Worm (Caenorhabditis elegans) whole organism, late embryonic: ENCODE results near the gene K11E4.6.

ENCODE experiments used
- C38D4.7 ChIP-seq: fragments of 200-800 bp; sonication (Bioruptor generic); optimal IDR thresholded peaks from 2 replicates; lab custom pipeline; 2018; ENCODE audit warnings: mild to moderate bottlenecking, missing genetic modification characterization, moderate library complexity, missing compliant biosample characterization
- F13H6.1 ChIP-seq: sonication (generic microtip); optimal IDR thresholded peaks from 2 replicates; lab custom pipeline; 2016; ENCODE audit warnings: missing genetic modification characterization, missing compliant biosample characterization
- K09A11.1 ChIP-seq: sonication (generic microtip); optimal IDR thresholded peaks from 2 replicates; lab custom pipeline; 2017; ENCODE audit warnings: antibody characterized with exemption, mild to moderate bottlenecking, missing genetic modification characterization, missing compliant biosample characterization; ENCODE audit not compliant: insufficient read depth
- T23F11.4 ChIP-seq: fragments of 200-800 bp; sonication (Bioruptor generic); optimal IDR thresholded peaks from 2 replicates; lab custom pipeline; 2018; ENCODE audit warnings: mild to moderate bottlenecking, missing genetic modification characterization, missing compliant biosample characterization
- ahr-1 ChIP-seq: sonication (generic microtip); optimal IDR thresholded peaks from 2 replicates; lab custom pipeline; 2016; ENCODE audit warnings: missing genetic modification characterization, missing compliant biosample characterization
- ama-1 ChIP-seq: fragments of 150-350 bp; optimal IDR thresholded peaks from 2 replicates; lab custom pipeline; 2014
- ceh-18 ChIP-seq: sonication (generic microtip); optimal IDR thresholded peaks from 2 replicates; lab custom pipeline; 2016; ENCODE audit warnings: missing genetic modification characterization, missing compliant biosample characterization
- ceh-24 ChIP-seq: sonication (generic microtip); optimal IDR thresholded peaks from 2 replicates; lab custom pipeline; 2016; ENCODE audit warnings: mild to moderate bottlenecking, missing genetic modification characterization, missing compliant biosample characterization
- ceh-31 ChIP-seq: sonication (generic microtip); optimal IDR thresholded peaks from 2 replicates; lab custom pipeline; 2016; ENCODE audit warnings: missing genetic modification characterization, missing compliant biosample characterization
- ceh-48 ChIP-seq: sonication (generic microtip); optimal IDR thresholded peaks from 2 replicates; lab custom pipeline; 2016; ENCODE audit warnings: missing genetic modification characterization, inconsistent platforms, missing compliant biosample characterization
- ceh-6 ChIP-seq: fragments of 200-800 bp; sonication (Bioruptor generic); optimal IDR thresholded peaks from 2 replicates; lab custom pipeline; 2018; ENCODE audit warnings: mild to moderate bottlenecking, missing genetic modification characterization, missing compliant biosample characterization
- ceh-9 ChIP-seq: sonication (generic microtip); optimal IDR thresholded peaks from 2 replicates; lab custom pipeline; 2016; ENCODE audit warnings: mild to moderate bottlenecking, missing genetic modification characterization, inconsistent platforms, missing compliant biosample characterization
- che-1 ChIP-seq: sonication (generic microtip); optimal IDR thresholded peaks from 2 replicates; lab custom pipeline; 2016; ENCODE audit warnings: mild to moderate bottlenecking, missing genetic modification characterization, missing compliant biosample characterization
- dve-1 ChIP-seq: sonication (generic microtip); optimal IDR thresholded peaks from 2 replicates; lab custom pipeline; 2017; ENCODE audit warnings: antibody characterized with exemption, mild to moderate bottlenecking, missing genetic modification characterization, missing compliant biosample characterization
- elt-2 ChIP-seq: sonication (generic microtip); optimal IDR thresholded peaks from 2 replicates; lab custom pipeline; 2016; ENCODE audit warnings: missing genetic modification reagents, missing genetic modification characterization, missing compliant biosample characterization
- fax-1 ChIP-seq: sonication (generic microtip); optimal IDR thresholded peaks from 2 replicates; lab custom pipeline; 2016; ENCODE audit warnings: missing genotype, missing genetic modification characterization, missing compliant biosample characterization
- fkh-10 ChIP-seq: fragments of 150-350 bp; optimal IDR thresholded peaks from 2 replicates; lab custom pipeline; 2014; ENCODE audit warnings: missing biosample characterization, missing genetic modification reagents, missing genetic modification characterization
- fkh-6 ChIP-seq: sonication (generic microtip); optimal IDR thresholded peaks from 2 replicates; lab custom pipeline; 2016; ENCODE audit warnings: missing genetic modification characterization, missing compliant biosample characterization
- gmeb-2 ChIP-seq: sonication (generic microtip); optimal IDR thresholded peaks from 2 replicates; lab custom pipeline; 2016; ENCODE audit warnings: missing genetic modification characterization, inconsistent platforms, missing compliant biosample characterization
- hlh-8 ChIP-seq: sonication (generic microtip); optimal IDR thresholded peaks from 2 replicates; lab custom pipeline; 2016; ENCODE audit warnings: missing genotype, missing genetic modification characterization, missing compliant biosample characterization
- lim-6 ChIP-seq: sonication (generic microtip); optimal IDR thresholded peaks from 2 replicates; lab custom pipeline; 2016; ENCODE audit warnings: missing genetic modification characterization, missing compliant biosample characterization
- lin-11 ChIP-seq: fragments of 200-800 bp; sonication (Bioruptor generic); optimal IDR thresholded peaks from 2 replicates; lab custom pipeline; 2018; ENCODE audit warnings: mild to moderate bottlenecking, missing genetic modification characterization, missing compliant biosample characterization
- mec-3 ChIP-seq: sonication (generic microtip); optimal IDR thresholded peaks from 2 replicates; lab custom pipeline; 2016; ENCODE audit warnings: borderline replicate concordance, missing genetic modification characterization, missing compliant biosample characterization
- nhr-11 ChIP-seq: fragments of 150-350 bp; optimal IDR thresholded peaks from 2 replicates; lab custom pipeline; 2014; ENCODE audit warnings: missing biosample characterization, missing genetic modification characterization
- pag-3 ChIP-seq: sonication (generic microtip); optimal IDR thresholded peaks from 2 replicates; lab custom pipeline; 2016; ENCODE audit warnings: missing compliant biosample characterization, missing genetic modification characterization, borderline replicate concordance
- pat-9 ChIP-seq: fragments of 200-800 bp; sonication (Bioruptor generic); optimal IDR thresholded peaks from 2 replicates; lab custom pipeline; 2018; ENCODE audit warnings: mild to moderate bottlenecking, missing genetic modification characterization, moderate library complexity, missing compliant biosample characterization
- pax-1 ChIP-seq: fragments of 150-350 bp; optimal IDR thresholded peaks from 2 replicates; lab custom pipeline; 2014; ENCODE audit warnings: missing biosample characterization, missing genetic modification characterization
- pros-1 ChIP-seq: fragments of 150-350 bp; optimal IDR thresholded peaks from 2 replicates; lab custom pipeline; 2014; ENCODE audit warnings: missing biosample characterization, missing genetic modification reagents, missing genetic modification characterization
- rnt-1 ChIP-seq: sonication (generic microtip); optimal IDR thresholded peaks from 2 replicates; lab custom pipeline; 2016; ENCODE audit warnings: missing genetic modification characterization, missing compliant biosample characterization
- sdc-2 ChIP-seq: sonication (generic microtip); optimal IDR thresholded peaks from 2 replicates; lab custom pipeline; 2016; ENCODE audit warnings: missing genotype, missing genetic modification characterization, missing compliant biosample characterization
- sox-2 ChIP-seq: fragments of 200-800 bp; sonication (Bioruptor generic); IDR thresholded peaks from 2 replicates; pipeline ENCODE4 v1.3.6; 2022; ENCODE audit warnings: missing genetic modification reagents, missing genetic modification characterization, missing compliant biosample characterization
- syd-9 ChIP-seq: sonication (generic microtip); optimal IDR thresholded peaks from 2 replicates; lab custom pipeline; 2016; ENCODE audit warnings: mild to moderate bottlenecking, missing genetic modification characterization, moderate library complexity, missing compliant biosample characterization
- tbx-2 ChIP-seq: sonication (generic microtip); optimal IDR thresholded peaks from 2 replicates; lab custom pipeline; 2016; ENCODE audit warnings: missing genetic modification characterization, missing compliant biosample characterization
- ttx-3 ChIP-seq: sonication (generic microtip); optimal IDR thresholded peaks from 2 replicates; lab custom pipeline; 2016; ENCODE audit warnings: missing genetic modification reagents, missing genetic modification characterization, missing compliant biosample characterization
- unc-42 ChIP-seq: sonication (generic microtip); optimal IDR thresholded peaks from 2 replicates; lab custom pipeline; 2016; ENCODE audit warnings: missing genotype, missing genetic modification characterization, missing compliant biosample characterization

The K11E4.6 gene

DNA sequence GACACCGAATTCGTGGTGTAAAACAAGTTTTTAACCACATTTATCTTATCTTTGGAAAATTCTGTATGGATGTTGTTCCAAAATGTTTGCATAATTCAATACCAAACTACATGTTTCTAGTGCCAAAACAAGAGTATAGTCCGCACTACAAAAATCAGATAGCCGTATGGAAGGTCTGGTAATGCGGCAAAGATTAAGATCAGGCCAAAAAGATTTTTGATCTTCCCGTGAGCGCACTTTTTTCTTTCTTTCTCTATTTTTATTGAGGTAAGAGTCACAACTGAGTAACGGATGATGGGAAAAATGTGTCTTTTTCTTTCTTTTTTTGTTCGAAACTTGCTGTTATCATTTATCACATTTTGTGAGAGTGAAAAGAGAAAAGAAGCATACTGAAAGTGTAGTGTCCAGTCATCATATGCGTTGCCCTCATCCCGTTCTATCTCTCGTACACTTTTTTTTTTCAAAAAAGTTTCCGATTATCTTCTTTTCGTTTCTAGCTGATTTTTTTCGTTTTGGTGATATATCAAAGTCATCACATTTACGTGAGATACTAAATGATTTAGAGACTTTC, 20.2 kb downstream of the K11E4.6 start:
- no peak for TF ChIP-seq unc-42 (tag; lab: Kevin White, UChicago)
- peak; percentile 50 for TF ChIP-seq ceh-18 (tag; lab: Kevin White, UChicago)
- TF ChIP-seq, all 69 proteins: peak for 1

- TF ChIP-seq ceh-9 (tag; lab: Kevin White, UChicago): no peak
- no peak for TF ChIP-seq elt-2 (tag; lab: Kevin White, UChicago)
- no peak for TF ChIP-seq rnt-1 (tag; lab: Kevin White, UChicago)
- TF ChIP-seq tbx-2 (tag; lab: Kevin White, UChicago): no peak
- TF ChIP-seq ceh-48: no peak
- no peak for TF ChIP-seq che-1
- no peak for TF ChIP-seq lin-11 (tag; lab: Kevin White, UChicago)
- TF ChIP-seq ceh-6: no peak
- no peak for TF ChIP-seq fkh-6
- TF ChIP-seq ceh-31 (tag; lab: Kevin White, UChicago): no peak
- no peak for TF ChIP-seq ahr-1 (tag; lab: Kevin White, UChicago)
- TF ChIP-seq pag-3 (tag; lab: Kevin White, UChicago): no peak
- no peak for TF ChIP-seq mec-3 (tag; lab: Kevin White, UChicago)
- TF ChIP-seq lim-6: no peak
- TF ChIP-seq pros-1 (tag; lab: Kevin White, UChicago): no peak
- no peak for TF ChIP-seq C38D4.7 (GFP tag; lab: Kevin White, UChicago)
- TF ChIP-seq dve-1 (tag; lab: Kevin White, UChicago): no peak
- TF ChIP-seq T23F11.4: no peak
These were observed 21.1 kb downstream of the K11E4.6 start for ce11 chrX:13745558-13745957.

ce11 chrX:13746231-13746630, 21.8 kb downstream of the K11E4.6 start:
- no peak for TF ChIP-seq sox-2 (GFP tag; lab: Robert Waterston, UW)
- TF ChIP-seq K09A11.1: no peak
- TF ChIP-seq fkh-10: no peak
- no peak for TF ChIP-seq C38D4.7 (GFP tag; lab: Kevin White, UChicago)
- TF ChIP-seq mec-3 (tag; lab: Kevin White, UChicago): no peak
- TF ChIP-seq hlh-8 (tag; lab: Kevin White, UChicago): no peak
- no peak for TF ChIP-seq ama-1 (lab: Kevin White, UChicago)
- TF ChIP-seq syd-9 (tag; lab: Kevin White, UChicago): no peak
- TF ChIP-seq T23F11.4: no peak
- no peak for TF ChIP-seq ceh-9 (tag; lab: Kevin White, UChicago)
- no peak for TF ChIP-seq pax-1 (tag; lab: Kevin White, UChicago)
- TF ChIP-seq fax-1 (tag; lab: Kevin White, UChicago): no peak
- no peak for TF ChIP-seq nhr-11 (tag; lab: Kevin White, UChicago)
- TF ChIP-seq F13H6.1 (tag; lab: Kevin White, UChicago): no peak
- TF ChIP-seq rnt-1 (tag; lab: Kevin White, UChicago): no peak
- TF ChIP-seq ceh-24 (tag; lab: Kevin White, UChicago): no peak
- no peak for TF ChIP-seq ttx-3 (tag; lab: Kevin White, UChicago)
- TF ChIP-seq sdc-2 (tag; lab: Kevin White, UChicago): no peak
- TF ChIP-seq gmeb-2: no peak

DNA sequence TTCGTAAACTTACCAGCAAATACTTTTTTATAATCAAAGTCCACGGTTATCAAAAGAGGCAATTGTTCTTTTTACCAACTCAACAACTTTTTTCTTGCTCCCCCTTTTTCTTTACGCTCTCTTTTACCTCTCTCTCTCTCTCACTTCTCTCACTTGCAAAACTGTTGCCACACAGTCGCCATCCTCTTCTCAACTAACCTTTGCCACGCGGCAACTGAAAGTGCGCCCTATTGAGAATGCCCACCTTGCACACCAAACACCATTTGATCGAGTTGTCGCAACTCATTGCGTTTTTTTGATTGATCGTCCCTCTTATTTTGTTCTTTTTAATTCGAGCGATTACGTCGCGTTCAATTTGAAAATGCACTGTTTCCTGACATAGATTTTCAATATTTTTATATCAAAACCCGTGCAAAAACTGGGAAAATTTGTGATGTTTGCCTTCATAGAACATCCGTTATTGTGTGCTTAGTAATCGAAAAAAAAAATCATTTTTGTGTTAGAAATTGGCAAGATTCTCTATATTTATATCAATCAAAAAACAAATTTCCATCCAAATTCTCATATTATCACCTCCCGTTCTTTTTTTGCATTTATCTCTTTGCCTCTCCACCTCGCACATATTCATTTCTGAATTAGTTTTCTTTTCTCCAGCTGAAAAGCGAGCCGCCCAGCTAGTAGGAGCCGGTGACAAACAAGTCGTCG, 22.3 kb downstream of the K11E4.6 start, which contains the start of gene nhr-71:
Gene nhr-71 (plus strand): TSS at position 655 of the 705 bp plus-strand sequence.
- TF ChIP-seq pat-9 (tag; lab: Kevin White, UChicago) (no peak), tbx-2 (tag; lab: Kevin White, UChicago) (peak; percentile 31), sox-2 (GFP tag; lab: Robert Waterston, UW) (no peak)
